Worm (Caenorhabditis elegans) whole organism, L3 larva: ENCODE data around the gene Y54G2A.36.
A peak's percentile ranks its signal among the peaks of the same experiment; 100 is the strongest.
"Not testable (repeated sequence)": the region's sequence is repeated elsewhere in the genome, so short reads cannot be mapped to it uniquely, and the experiment has no call there.

Source experiments
- R02D3.7 ChIP-seq: fragments of 150-350 bp; optimal IDR thresholded peaks from 2 replicates; lab custom pipeline; 2014; ENCODE audit warnings: missing biosample characterization, missing genetic modification characterization
- ZK546.5 ChIP-seq: sonication (generic microtip); optimal IDR thresholded peaks from 2 replicates; lab custom pipeline; 2017; ENCODE audit warnings: missing biosample characterization, missing genetic modification characterization
- ama-1 ChIP-seq: fragments of 150-350 bp; optimal IDR thresholded peaks from 2 replicates; lab custom pipeline; 2018
- ceh-16 ChIP-seq: sonication (generic microtip); optimal IDR thresholded peaks from 2 replicates; lab custom pipeline; 2017; ENCODE audit warnings: missing biosample characterization, missing genetic modification characterization
- ceh-9 ChIP-seq: sonication (generic microtip); optimal IDR thresholded peaks from 2 replicates; lab custom pipeline; 2018; ENCODE audit warnings: missing biosample characterization, missing genetic modification characterization
- daf-12 ChIP-seq: fragments of 150-350 bp; optimal IDR thresholded peaks from 2 replicates; lab custom pipeline; 2014; ENCODE audit warnings: missing biosample characterization, missing genetic modification reagents, missing genetic modification characterization
- egl-27 ChIP-seq: sonication (generic microtip); optimal IDR thresholded peaks from 4 replicates; lab custom pipeline; 2017; ENCODE audit warnings: missing biosample characterization, missing genetic modification reagents, missing genetic modification characterization
- egl-5 ChIP-seq: fragments of 150-350 bp; optimal IDR thresholded peaks from 2 replicates; lab custom pipeline; 2017; ENCODE audit warnings: missing biosample characterization, missing genetic modification reagents, missing genetic modification characterization, inconsistent platforms
- elt-1 ChIP-seq: fragments of 150-350 bp; optimal IDR thresholded peaks from 2 replicates; lab custom pipeline; 2014; ENCODE audit warnings: missing biosample characterization, missing genetic modification characterization
- elt-2 ChIP-seq: sonication (generic microtip); optimal IDR thresholded peaks from 2 replicates; lab custom pipeline; 2016; ENCODE audit warnings: missing genetic modification reagents, mild to moderate bottlenecking, missing genetic modification characterization, missing compliant biosample characterization
- elt-3 ChIP-seq, 3 experiments: fragments of 150-350 bp in 1 of 3; sonication (generic microtip) in 2 of 3; optimal IDR thresholded peaks; 2 replicates in 2 of 3; 4 replicates in 1 of 3; lab custom pipeline; 2014 to 2017; ENCODE audit warnings: missing biosample characterization in 3 of 3, missing genetic modification characterization in 3 of 3
- fkh-2 ChIP-seq: fragments of 150-350 bp; optimal IDR thresholded peaks from 2 replicates; lab custom pipeline; 2014; ENCODE audit warnings: missing biosample characterization, missing genetic modification reagents, missing genetic modification characterization
- fos-1 ChIP-seq: fragments of 150-350 bp; optimal IDR thresholded peaks from 2 replicates; lab custom pipeline; 2014; ENCODE audit warnings: missing biosample characterization, missing genetic modification characterization
- hmg-11 ChIP-seq: sonication (generic microtip); optimal IDR thresholded peaks from 2 replicates; lab custom pipeline; 2016; ENCODE audit warnings: missing genetic modification characterization, missing compliant biosample characterization
- jun-1 ChIP-seq: fragments of 150-350 bp; optimal IDR thresholded peaks from 2 replicates; lab custom pipeline; 2014; ENCODE audit warnings: missing biosample characterization, missing genetic modification reagents, missing genetic modification characterization
- mdl-1 ChIP-seq: fragments of 150-350 bp; optimal IDR thresholded peaks from 2 replicates; lab custom pipeline; 2014; ENCODE audit warnings: missing biosample characterization, missing genetic modification characterization
- nfya-1 ChIP-seq: sonication (generic microtip); optimal IDR thresholded peaks from 2 replicates; lab custom pipeline; 2017; ENCODE audit warnings: missing genetic modification characterization, mild to moderate bottlenecking, missing compliant biosample characterization, antibody characterized with exemption, moderate library complexity; ENCODE audit not compliant: insufficient read depth
- nhr-12 ChIP-seq: fragments of 150-350 bp; optimal IDR thresholded peaks from 2 replicates; lab custom pipeline; 2014; ENCODE audit warnings: missing biosample characterization, missing genetic modification characterization
- nhr-23 ChIP-seq: fragments of 150-350 bp; optimal IDR thresholded peaks from 2 replicates; lab custom pipeline; 2014; ENCODE audit warnings: missing biosample characterization, missing genetic modification reagents, missing genetic modification characterization
- nhr-237 ChIP-seq: fragments of 150-350 bp; optimal IDR thresholded peaks from 2 replicates; lab custom pipeline; 2014; ENCODE audit warnings: missing biosample characterization, missing genetic modification characterization
- nhr-25 ChIP-seq: sonication (generic microtip); optimal IDR thresholded peaks from 2 replicates; lab custom pipeline; 2017; ENCODE audit warnings: missing biosample characterization, missing genetic modification characterization
- nhr-28 ChIP-seq: fragments of 150-350 bp; optimal IDR thresholded peaks from 2 replicates; lab custom pipeline; 2014; ENCODE audit warnings: missing biosample characterization, missing genetic modification characterization
- nhr-43 ChIP-seq: sonication (generic microtip); optimal IDR thresholded peaks from 2 replicates; lab custom pipeline; 2016; ENCODE audit warnings: mild to moderate bottlenecking, missing genetic modification characterization, missing compliant biosample characterization; ENCODE audit not compliant: poor library complexity, severe bottlenecking
- nhr-77 ChIP-seq: fragments of 150-350 bp; optimal IDR thresholded peaks from 2 replicates; lab custom pipeline; 2014; ENCODE audit warnings: missing biosample characterization, missing genetic modification characterization
- pha-4 ChIP-seq: fragments of 150-350 bp; optimal IDR thresholded peaks from 2 replicates; lab custom pipeline; 2014; ENCODE audit warnings: missing biosample characterization, missing genetic modification reagents, missing genetic modification characterization
- pqm-1 ChIP-seq: fragments of 150-350 bp; optimal IDR thresholded peaks from 2 replicates; lab custom pipeline; 2017; ENCODE audit warnings: missing biosample characterization, missing genetic modification characterization, inconsistent platforms
- skn-1 ChIP-seq: fragments of 150-350 bp; optimal IDR thresholded peaks from 2 replicates; lab custom pipeline; 2014; ENCODE audit warnings: missing biosample characterization, missing genetic modification characterization
- snpc-4 ChIP-seq: fragments of 150-350 bp; optimal IDR thresholded peaks from 2 replicates; lab custom pipeline; 2014; ENCODE audit warnings: missing biosample characterization, missing genetic modification characterization
- tbx-2 ChIP-seq: sonication (generic microtip); optimal IDR thresholded peaks from 2 replicates; lab custom pipeline; 2016; ENCODE audit warnings: mild to moderate bottlenecking, missing genetic modification characterization, missing compliant biosample characterization
- unc-62 ChIP-seq: fragments of 150-350 bp; sonication (generic microtip); optimal IDR thresholded peaks from 4 replicates; lab custom pipeline; 2014; ENCODE audit warnings: missing biosample characterization, missing genetic modification reagents, missing genetic modification characterization
- zag-1 ChIP-seq: fragments of 150-350 bp; optimal IDR thresholded peaks from 2 replicates; lab custom pipeline; 2014; ENCODE audit warnings: missing biosample characterization, missing genetic modification characterization

The Y54G2A.36 gene

DNA sequence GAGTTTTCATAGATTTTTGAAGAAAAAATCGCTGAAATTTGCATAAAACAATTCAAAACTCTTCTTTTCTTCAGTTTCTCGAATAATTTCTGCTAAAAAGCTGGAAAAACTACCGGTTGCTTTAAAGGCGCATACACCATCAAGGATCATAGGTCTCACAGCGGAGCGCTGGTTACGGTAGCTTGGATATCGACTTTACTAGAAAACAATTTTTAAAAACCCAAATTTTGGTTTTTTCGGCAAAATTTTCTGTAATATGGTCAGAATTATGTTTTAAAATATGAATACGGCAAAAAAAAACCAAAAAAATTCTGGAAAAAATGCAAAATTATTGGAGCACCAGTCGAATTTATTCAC lies 4.0 kb upstream of the Y54G2A.36 start:
- TF ChIP-seq elt-3 (tag; optimal IDR thresholded peaks at IDR 0.05; lab: Kevin White, UChicago) (no peak), nhr-77 (tag; lab: Kevin White, UChicago) (no peak), unc-62 (no peak), nfya-1 (tag; lab: Kevin White, UChicago) (no peak), nhr-12 (tag; lab: Kevin White, UChicago) (no peak), nhr-28 (tag; lab: Kevin White, UChicago) (no peak), tbx-2 (tag; lab: Kevin White, UChicago) (no peak), fkh-2 (no peak), egl-5 (tag; lab: Kevin White, UChicago) (no peak), egl-27 (tag; lab: Kevin White, UChicago) (no peak), pqm-1 (tag; lab: Kevin White, UChicago) (no peak), nhr-43 (tag; lab: Kevin White, UChicago) (no peak), ZK546.5 (tag; lab: Kevin White, UChicago) (no peak), R02D3.7 (tag; lab: Kevin White, UChicago) (no peak), ceh-9 (tag; lab: Kevin White, UChicago) (no peak), nhr-237 (tag; lab: Kevin White, UChicago) (no peak), mdl-1 (no peak), nhr-25 (tag; lab: Kevin White, UChicago) (no peak)

DNA sequence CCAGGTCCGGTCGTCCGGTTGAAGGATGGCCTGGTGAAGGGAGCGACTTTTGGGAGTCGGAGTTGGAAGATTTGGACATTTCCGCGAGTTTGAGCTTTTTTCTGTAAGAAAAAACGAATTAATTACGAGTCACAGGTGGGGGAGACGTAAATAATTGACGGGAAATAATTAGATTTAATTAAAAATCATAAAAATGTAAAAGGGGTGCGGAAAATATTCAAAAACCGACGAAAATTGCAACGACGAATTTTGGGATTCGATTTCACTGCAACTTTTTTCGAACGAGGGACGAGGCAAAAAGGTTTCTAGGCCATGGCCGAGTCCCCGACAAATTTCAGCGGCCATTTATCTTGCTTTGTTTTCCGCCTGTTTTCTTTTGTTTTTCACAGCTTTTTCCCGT lies 2.9 kb upstream of the Y54G2A.36 start, which contains the start of gene Y54G2A.19:
Gene Y54G2A.19, minus strand, starts transcription at position 101 of the 400 bp plus-strand sequence.
- TF ChIP-seq jun-1; fos-1 (tag; lab: Kevin White, UChicago); nhr-77 (tag; lab: Kevin White, UChicago): not testable (repeated sequence)

DNA sequence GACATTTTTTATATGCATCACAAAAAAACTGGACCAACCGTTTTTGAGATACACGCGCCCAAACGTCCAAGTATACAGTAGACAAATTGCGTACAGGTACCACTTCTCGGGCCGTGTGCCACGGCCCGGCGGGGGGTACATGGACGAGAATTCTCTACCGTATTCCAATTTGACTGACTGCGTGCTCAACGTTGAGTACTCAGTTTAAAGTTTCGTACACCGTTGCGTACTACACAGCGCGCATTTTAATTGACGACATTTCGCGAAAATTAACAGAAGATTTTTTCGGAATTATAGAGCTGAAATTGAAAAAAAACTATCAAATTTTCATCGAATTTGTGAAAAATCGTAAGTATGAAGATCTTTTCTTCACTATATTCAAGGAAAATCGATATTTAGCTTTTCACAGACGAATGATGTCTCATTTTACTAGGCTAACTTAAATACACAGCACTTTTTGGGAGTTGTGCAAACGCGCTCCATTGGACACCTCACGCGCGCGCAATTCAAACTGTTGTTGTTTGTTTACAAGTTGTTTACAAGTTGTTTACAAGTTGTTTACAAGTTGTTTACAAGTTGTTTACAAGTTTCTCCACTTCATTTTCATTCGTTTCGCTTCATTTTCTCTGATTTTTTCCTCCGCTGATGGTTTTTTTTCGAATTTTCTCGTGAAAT lies 1.4 kb upstream of the Y54G2A.36 start:
- TF ChIP-seq pha-4 (tag; lab: Kevin White, UChicago) = peak; percentile 11
- TF ChIP-seq elt-2 (tag; lab: Kevin White, UChicago) = peak; percentile 8

DNA sequence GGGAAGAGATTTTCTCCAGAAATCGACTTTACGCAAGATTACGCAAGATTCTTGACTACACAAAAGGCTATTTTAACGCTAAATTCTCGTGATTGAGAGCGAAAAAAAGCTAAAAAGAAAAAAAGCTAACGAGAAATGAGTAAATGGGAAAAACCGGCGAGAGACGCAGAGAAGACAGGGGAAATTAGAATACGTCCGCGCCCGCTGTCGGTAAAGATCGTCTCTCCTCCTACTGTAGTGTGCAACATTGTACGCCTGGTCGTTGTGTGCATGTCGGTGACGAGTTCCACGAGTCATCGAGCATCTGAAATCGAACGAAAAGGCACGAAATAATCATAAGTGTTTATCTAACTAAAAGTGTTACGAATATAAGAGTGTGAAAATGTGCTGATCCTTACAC lies 17.1 kb downstream of the Y54G2A.36 start:
- TF ChIP-seq nfya-1 (tag; lab: Kevin White, UChicago) (no peak), egl-5 (tag; lab: Kevin White, UChicago) (no peak), ZK546.5 (tag; lab: Kevin White, UChicago) (no peak), daf-12 (tag; lab: Kevin White, UChicago) (no peak), unc-62 (no peak), fkh-2 (no peak), nhr-23 (tag; lab: Kevin White, UChicago) (no peak), ama-1 (lab: Kevin White, UChicago) (no peak)

DNA sequence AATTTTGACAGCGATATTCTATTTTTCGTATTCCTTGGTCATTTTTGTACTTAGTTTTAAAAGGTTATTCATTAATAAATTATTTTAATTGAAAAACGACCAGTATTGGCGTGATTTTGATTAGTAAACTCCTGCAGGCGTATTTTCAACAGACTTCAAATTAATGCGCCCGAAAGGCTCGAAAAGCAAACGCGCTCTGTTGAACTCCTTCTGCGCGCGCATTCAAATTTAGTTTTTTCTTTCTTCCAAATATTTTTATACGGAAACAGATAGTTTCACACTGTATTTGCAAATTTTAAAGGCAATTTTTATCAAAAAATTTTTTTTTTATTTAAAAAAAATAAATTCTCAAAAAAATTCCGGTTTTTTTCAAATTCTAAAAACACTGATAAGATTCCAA lies 18.5 kb downstream of the Y54G2A.36 start:
- TF ChIP-seq fos-1 (tag; lab: Kevin White, UChicago) (no peak), nhr-23 (tag; lab: Kevin White, UChicago) (no peak), nhr-28 (tag; lab: Kevin White, UChicago) (no peak), nfya-1 (tag; lab: Kevin White, UChicago) (no peak), jun-1 (no peak)

DNA sequence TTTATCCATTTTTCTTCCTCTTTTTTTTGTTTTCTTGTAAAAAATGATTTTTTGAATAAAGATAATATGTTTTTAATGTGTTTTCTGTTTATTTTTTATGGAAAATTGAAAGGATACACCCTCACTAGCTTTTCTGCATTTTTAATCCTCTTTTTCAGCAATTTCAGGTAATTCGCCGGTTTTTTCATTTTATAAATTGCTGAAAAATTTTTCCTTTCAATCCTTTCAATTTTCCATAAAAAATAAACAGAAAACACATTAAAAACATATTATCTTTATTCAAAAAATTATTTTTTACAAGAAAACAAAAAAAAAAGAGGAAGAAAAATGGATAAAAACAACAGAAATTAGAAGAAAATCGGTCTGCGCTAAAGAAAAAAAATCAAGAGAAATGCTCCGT lies 20.2 kb downstream of the Y54G2A.36 start, which contains the start of gene Y54G2A.50:
Gene Y54G2A.50, plus strand, starts transcription at position 301 of the 400 bp plus-strand sequence.
- TF ChIP-seq ZK546.5 (tag; lab: Kevin White, UChicago); ama-1 (lab: Kevin White, UChicago); ceh-16: not testable (repeated sequence)

DNA sequence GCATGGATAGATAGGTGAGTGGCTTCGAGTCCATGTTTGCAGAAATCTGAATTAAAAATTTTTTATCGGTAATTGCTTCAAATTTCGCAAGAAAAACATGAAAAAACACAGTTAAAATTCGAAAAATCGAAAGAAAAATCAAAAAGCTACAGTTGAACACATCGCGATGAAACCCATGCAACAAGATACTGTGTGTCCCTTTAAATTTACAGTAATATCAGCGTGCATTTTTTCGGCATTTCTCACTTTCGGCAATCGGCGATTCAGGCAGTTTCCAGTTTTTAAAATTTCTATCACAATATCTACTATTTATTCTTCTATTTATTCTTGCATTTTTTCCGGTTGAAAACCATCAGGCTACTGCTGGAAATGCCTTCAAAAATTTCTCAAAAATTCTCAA lies 24.7 kb downstream of the Y54G2A.36 start, which contains the start of gene fbxc-45:
Gene fbxc-45, minus strand, starts transcription at position 48 of the 400 bp plus-strand sequence.
- no peak for TF ChIP-seq R02D3.7 (tag; lab: Kevin White, UChicago)
- no peak for TF ChIP-seq nhr-43 (tag; lab: Kevin White, UChicago)
- no peak for TF ChIP-seq skn-1 (tag; lab: Kevin White, UChicago)
- TF ChIP-seq snpc-4 (tag; lab: Kevin White, UChicago) = no peak
- no peak for TF ChIP-seq elt-1
- no peak for TF ChIP-seq nhr-12 (tag; lab: Kevin White, UChicago)
- TF ChIP-seq zag-1 (tag; lab: Kevin White, UChicago) = no peak
- no peak for TF ChIP-seq tbx-2 (tag; lab: Kevin White, UChicago)
- no peak for TF ChIP-seq hmg-11 (tag; lab: Kevin White, UChicago)
